Worm (Caenorhabditis elegans): Measurements from ENCODE around the gene Y38H8A.1.

The Y38H8A.1 gene

DNA sequence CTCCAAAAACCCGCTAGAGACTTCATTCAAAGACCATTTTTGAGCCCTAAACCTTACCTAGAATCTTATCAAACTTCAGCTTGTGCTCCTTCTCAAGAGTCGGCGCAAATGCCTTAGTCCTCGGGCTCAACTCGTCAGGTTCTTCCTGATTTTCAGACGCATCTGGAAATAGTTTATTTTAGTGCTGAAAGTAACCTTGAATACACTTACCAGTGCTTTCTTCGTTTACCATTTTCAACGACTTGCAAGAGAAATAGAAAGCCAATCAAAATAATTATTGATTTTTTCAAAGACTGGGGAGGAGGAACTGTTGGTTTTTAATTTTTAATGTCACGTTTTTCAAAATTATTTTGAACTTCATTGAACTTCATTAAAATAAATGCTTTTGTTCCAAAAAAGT, 10.6 kb upstream of the Y38H8A.1 start, which contains the start of the genes ttbk-8.1 and Y38H8A.4:
ttbk-8.1 (plus strand) TSS at position 301 of the 400 bp plus-strand sequence.
Y38H8A.4 (minus strand) TSS at position 366 of the 400 bp plus-strand sequence.
- TF ChIP-seq C17E4.6 (GFP tag; IDR thresholded peaks at IDR 0.05) = no peak
- TF ChIP-seq madf-8 (GFP tag; conservative IDR thresholded peaks at IDR 0.05) = no peak
- no peak for TF ChIP-seq sdz-38 (tag; optimal IDR thresholded peaks at IDR 0.05)
- TF ChIP-seq Y53F4B.3 (GFP tag; IDR thresholded peaks at IDR 0.05) = no peak
- no peak for TF ChIP-seq B0035.1 (tag; optimal IDR thresholded peaks at IDR 0.05)
- no peak for TF ChIP-seq nfya-1 (tag; optimal IDR thresholded peaks at IDR 0.05; ENCODE audit: borderline replicate concordance, insufficient read depth)
- TF ChIP-seq akir-1 (GFP tag; optimal IDR thresholded peaks at IDR 0.05) = no peak
- TF ChIP-seq ztf-26 (tag; optimal IDR thresholded peaks at IDR 0.05) = no peak
- no peak for TF ChIP-seq lsy-27 (tag; optimal IDR thresholded peaks at IDR 0.05; ENCODE audit: borderline replicate concordance, insufficient read depth)
- TF ChIP-seq F22D6.2 (tag; optimal IDR thresholded peaks at IDR 0.05) = no peak
- no peak for TF ChIP-seq F33H1.4 (GFP tag; IDR thresholded peaks at IDR 0.05)
- TF ChIP-seq tbx-9 (tag; optimal IDR thresholded peaks at IDR 0.05; ENCODE audit: borderline replicate concordance) = no peak

DNA sequence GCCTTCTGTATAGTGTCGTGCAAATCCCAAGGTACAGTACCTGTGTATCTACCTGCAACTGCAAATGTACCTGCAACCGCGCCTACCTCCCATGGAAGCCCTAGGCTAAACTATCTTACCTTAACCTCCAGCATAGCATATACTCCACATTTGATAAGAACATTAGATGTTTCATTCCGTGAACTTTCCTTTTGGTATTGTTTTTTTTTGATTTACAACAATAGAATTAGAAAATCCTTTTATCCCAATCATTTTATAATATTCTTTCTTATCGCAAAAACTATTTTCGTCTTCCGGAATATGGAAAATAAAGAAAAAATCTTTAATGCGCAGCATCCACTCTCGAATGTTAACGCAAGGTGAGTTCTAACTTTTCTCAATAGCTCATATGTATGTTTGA, 8.4 kb upstream of the Y38H8A.1 start, which contains the start of gene Y38H8A.2:
Y38H8A.2 (plus strand) TSS at position 301 of the 400 bp plus-strand sequence.
- TF ChIP-seq lin-54 (GFP tag; optimal IDR thresholded peaks at IDR 0.05) = no peak
- no peak for TF ChIP-seq Y56A3A.18 (GFP tag; IDR thresholded peaks at IDR 0.05)
- no peak for TF ChIP-seq F10E7.11 (tag; optimal IDR thresholded peaks at IDR 0.05)
- TF ChIP-seq sptf-2 (GFP tag; optimal IDR thresholded peaks at IDR 0.05) = no peak
- TF ChIP-seq pha-4 (tag; optimal IDR thresholded peaks at IDR 0.05) = no peak
- TF ChIP-seq bed-2 (GFP tag; IDR thresholded peaks at IDR 0.05) = no peak
- no peak for TF ChIP-seq ceh-100 (GFP tag; IDR thresholded peaks at IDR 0.05)
- no peak for TF ChIP-seq lag-1 (GFP tag; IDR thresholded peaks at IDR 0.05)
- no peak for TF ChIP-seq lin-26 (GFP tag; IDR thresholded peaks at IDR 0.05)
- TF ChIP-seq cebp-2 (GFP tag; IDR thresholded peaks at IDR 0.05) = no peak
- TF ChIP-seq nhr-179 (tag; optimal IDR thresholded peaks at IDR 0.05) = no peak
- no peak for TF ChIP-seq Y79H2A.3 (GFP tag; conservative IDR thresholded peaks at IDR 0.05)

DNA sequence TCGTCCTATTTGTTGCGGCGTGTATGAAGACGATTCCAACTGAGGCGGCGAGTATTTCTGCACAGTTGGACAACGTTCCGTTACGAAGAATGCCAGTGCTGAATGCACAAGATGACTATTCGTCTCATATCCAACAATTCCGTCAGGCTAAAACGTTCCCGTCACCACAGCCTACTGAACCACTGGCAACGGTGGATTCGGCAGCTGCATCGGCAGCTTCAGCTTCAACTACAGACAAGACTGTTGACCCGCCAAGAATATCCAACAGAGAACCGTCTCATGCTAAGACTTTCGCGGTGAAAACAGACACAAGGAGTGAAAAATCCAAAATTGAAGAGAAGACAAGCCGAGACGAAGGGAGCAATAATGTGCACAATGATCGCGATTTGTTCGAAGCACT, 1.0 kb downstream of the Y38H8A.1 start:
- TF ChIP-seq lir-1 (GFP tag; conservative IDR thresholded peaks at IDR 0.05) = no peak
- peak; percentile 65; the same call in 1 of the 2 replicates for TF ChIP-seq cebp-2 (GFP tag; IDR thresholded peaks at IDR 0.05)

DNA sequence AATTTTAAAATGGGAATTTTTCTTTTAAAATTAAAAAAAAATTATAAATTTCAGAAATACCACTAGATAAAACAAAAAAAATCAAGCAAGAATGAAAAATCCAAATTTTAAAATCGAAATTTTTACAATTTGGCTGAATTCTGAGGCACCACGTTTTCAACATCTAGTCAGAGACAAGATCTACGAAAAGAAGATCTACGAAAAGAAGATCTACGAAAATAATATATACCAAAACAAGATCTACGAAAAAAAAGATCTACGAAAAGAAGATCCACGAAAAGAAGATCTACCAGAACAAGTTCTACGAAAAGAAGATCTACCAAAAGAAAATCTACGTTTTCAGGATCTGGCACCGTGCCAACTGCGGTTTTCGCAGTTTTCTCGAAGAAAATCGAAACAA, 4.5 kb downstream of the Y38H8A.1 start:
- TF ChIP-seq ceh-100 (GFP tag; IDR thresholded peaks at IDR 0.05) (peak; percentile 69), bed-1 (GFP tag; IDR thresholded peaks at IDR 0.05) (no peak), nfya-2 (GFP tag; IDR thresholded peaks at IDR 0.05) (no peak)

DNA sequence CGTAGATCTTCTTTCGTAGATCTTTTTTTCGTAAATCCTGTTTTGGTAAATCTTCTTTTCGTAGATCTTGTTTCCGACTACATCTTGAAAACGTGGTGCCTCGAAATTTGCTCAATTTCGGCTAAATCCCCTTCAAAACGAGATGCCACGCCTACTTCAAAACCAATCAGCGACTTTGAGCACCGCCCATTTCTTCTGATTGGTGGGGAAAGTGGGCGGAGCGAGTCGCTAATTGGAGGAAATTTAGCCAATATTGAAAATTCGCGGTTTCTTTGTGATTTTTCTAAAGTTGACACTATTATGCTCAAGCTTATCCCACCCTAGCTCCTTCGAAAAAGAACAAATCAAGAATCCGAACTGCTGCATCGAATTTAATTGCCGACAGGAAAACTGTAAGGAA, 5.0 kb downstream of the Y38H8A.1 start:
- TF ChIP-seq B0019.2 (GFP tag; conservative IDR thresholded peaks at IDR 0.05) (no peak), K12H6.12 (tag; optimal IDR thresholded peaks at IDR 0.05) (no peak), athp-1 (tag; optimal IDR thresholded peaks at IDR 0.05) (no peak), egl-18 (GFP tag; IDR thresholded peaks at IDR 0.05) (no peak), let-526 (GFP tag; IDR thresholded peaks at IDR 0.05) (no peak), egl-44 (GFP tag; IDR thresholded peaks at IDR 0.05) (no peak), T07F8.4 (tag; optimal IDR thresholded peaks at IDR 0.05) (no peak)
